Worm (Caenorhabditis elegans): Measurements from ENCODE around the gene Y55B1AR.2.

The Y55B1AR.2 gene

DNA sequence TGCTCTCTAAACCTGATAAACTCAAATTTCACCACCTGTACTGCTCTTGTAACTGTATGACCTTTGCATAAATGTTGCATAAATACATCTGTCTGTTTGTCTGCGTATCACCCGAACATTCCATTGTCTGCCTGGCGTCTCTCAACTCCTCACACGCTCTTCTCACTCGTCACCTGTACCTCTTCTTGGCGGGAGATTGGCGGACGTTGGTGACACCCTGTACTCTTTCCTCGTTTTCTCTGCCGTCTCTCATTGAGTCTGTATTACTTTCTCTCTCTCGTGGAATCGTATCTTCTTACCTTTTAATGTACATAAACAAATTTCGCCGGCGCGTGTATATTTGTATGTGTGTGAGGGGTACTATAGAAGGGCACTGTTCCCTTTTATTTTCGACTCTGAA, 39.8 kb downstream of the Y55B1AR.2 start (continued):
- TF ChIP-seq efl-1 (optimal IDR thresholded peaks at IDR 0.05) = peak; percentile 16 to 47
- no peak for TF ChIP-seq efl-1 (GFP tag; optimal IDR thresholded peaks at IDR 0.05 in 1 of 2)
- TF ChIP-seq mab-9 (GFP tag; IDR thresholded peaks at IDR 0.05) = no peak
- TF ChIP-seq nhr-84 (tag; optimal IDR thresholded peaks at IDR 0.05) = no peak
- TF ChIP-seq mep-1 (tag; optimal IDR thresholded peaks at IDR 0.05) = peak; percentile 55
- TF ChIP-seq sup-37 (GFP tag; optimal IDR thresholded peaks at IDR 0.05) = no peak
- TF ChIP-seq nhr-28 (tag; optimal IDR thresholded peaks at IDR 0.05) = no peak
- no peak for TF ChIP-seq egl-13 (tag; optimal IDR thresholded peaks at IDR 0.05)
- no peak for TF ChIP-seq aly-2 (tag; optimal IDR thresholded peaks at IDR 0.05)
- no peak for TF ChIP-seq pqm-1 (tag; optimal IDR thresholded peaks at IDR 0.05)
- no peak for TF ChIP-seq skn-1 (tag; optimal IDR thresholded peaks at IDR 0.05)
- no peak for TF ChIP-seq fos-1 (tag; optimal IDR thresholded peaks at IDR 0.05)
- TF ChIP-seq nhr-19 (GFP tag; conservative IDR thresholded peaks at IDR 0.05) = no peak
- no peak for TF ChIP-seq fkh-10 (GFP tag; optimal IDR thresholded peaks at IDR 0.05)
- peak; percentile 61 for TF ChIP-seq nhr-90 (tag; optimal IDR thresholded peaks at IDR 0.05; ENCODE audit: poor library complexity)
- peak in 1 of 2 experiments; percentile 27 for TF ChIP-seq mdl-1 (tag; optimal IDR thresholded peaks at IDR 0.05)
- no peak for TF ChIP-seq unc-86 (tag; optimal IDR thresholded peaks at IDR 0.05)
- TF ChIP-seq nhr-237 (tag; optimal IDR thresholded peaks at IDR 0.05) = no peak
- no peak for TF ChIP-seq ceh-88 (GFP tag; IDR thresholded peaks at IDR 0.05)
- peak; percentile 12 for TF ChIP-seq nhr-47 (tag; optimal IDR thresholded peaks at IDR 0.05)
- TF ChIP-seq ceh-8 (GFP tag; optimal IDR thresholded peaks at IDR 0.05) = no peak
- TF ChIP-seq ceh-90 (tag; optimal IDR thresholded peaks at IDR 0.05) = no peak
- TF ChIP-seq blmp-1 (tag; optimal IDR thresholded peaks at IDR 0.05) = peak; percentile 66
- peak; percentile 24 for TF ChIP-seq C16A3.4 (tag; optimal IDR thresholded peaks at IDR 0.05)
- TF ChIP-seq nhr-11 (tag; optimal IDR thresholded peaks at IDR 0.05) = no peak
- TF ChIP-seq grh-1 (GFP tag; IDR thresholded peaks at IDR 0.05) = peak; percentile 24; the same call in 1 of the 2 replicates
- TF ChIP-seq mef-2 (tag; optimal IDR thresholded peaks at IDR 0.05) = no peak
- TF ChIP-seq isw-1 (GFP tag; IDR thresholded peaks at IDR 0.05) = no peak
- TF ChIP-seq tlp-1 (tag; optimal IDR thresholded peaks at IDR 0.05) = no peak
- no peak for TF ChIP-seq alr-1 (tag; optimal IDR thresholded peaks at IDR 0.05; ENCODE audit: borderline replicate concordance)
- no peak for TF ChIP-seq C34B4.2 (tag; optimal IDR thresholded peaks at IDR 0.05)
- no peak for TF ChIP-seq nhr-71 (tag; optimal IDR thresholded peaks at IDR 0.05)
- TF ChIP-seq aha-1 (tag; optimal IDR thresholded peaks at IDR 0.05) = no peak
- no peak for TF ChIP-seq elt-3 (tag; optimal IDR thresholded peaks at IDR 0.05)
- no peak for TF ChIP-seq zag-1 (tag; optimal IDR thresholded peaks at IDR 0.05)
- TF ChIP-seq lin-14 (GFP tag; optimal IDR thresholded peaks at IDR 0.05) = peak; percentile 85
- no peak for TF ChIP-seq unc-62 (GFP tag; optimal IDR thresholded peaks at IDR 0.05)
- TF ChIP-seq swsn-7 (tag; optimal IDR thresholded peaks at IDR 0.05) = peak; percentile 39

DNA sequence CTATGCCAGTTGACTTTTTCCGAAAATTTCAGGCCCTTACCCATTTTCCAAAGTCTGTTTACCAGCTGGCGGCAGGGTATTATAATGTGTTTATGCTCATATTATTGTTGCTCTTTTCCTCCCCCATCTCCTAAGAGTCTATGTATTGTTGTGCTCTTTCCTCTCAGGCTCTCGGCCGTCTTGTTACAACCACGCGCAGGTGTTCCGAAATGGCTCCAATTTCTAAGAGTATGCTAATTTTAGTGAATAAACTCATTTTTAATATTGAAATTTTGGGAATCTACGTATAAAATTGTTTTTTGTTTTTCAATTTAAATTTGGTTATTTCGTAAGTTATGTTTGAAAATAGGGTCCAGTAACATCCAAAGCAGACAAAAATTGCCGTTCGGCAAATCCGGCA, 40.5 kb downstream of the Y55B1AR.2 start:
- no peak for TF ChIP-seq lin-35 (GFP tag; optimal IDR thresholded peaks at IDR 0.05)
- TF ChIP-seq efl-1 (optimal IDR thresholded peaks at IDR 0.05) = no peak
- no peak for TF ChIP-seq efl-1 (GFP tag; optimal IDR thresholded peaks at IDR 0.05 in 1 of 2)
- no peak for TF ChIP-seq ztf-4 (tag; optimal IDR thresholded peaks at IDR 0.05)
- no peak for TF ChIP-seq pag-3 (tag; optimal IDR thresholded peaks at IDR 0.05; ENCODE audit: borderline replicate concordance, insufficient read depth)
- TF ChIP-seq ces-1 (GFP tag; optimal IDR thresholded peaks at IDR 0.05) = no peak
- TF ChIP-seq skn-1 (tag; optimal IDR thresholded peaks at IDR 0.05) = no peak
- TF ChIP-seq hlh-4 (tag; optimal IDR thresholded peaks at IDR 0.05) = no peak
- TF ChIP-seq unc-98 (GFP tag; IDR thresholded peaks at IDR 0.05) = no peak
- TF ChIP-seq lsy-2 (tag; optimal IDR thresholded peaks at IDR 0.05) = no peak

Data from whole organism, L1 larva.